Fruit fly (Drosophila melanogaster) whole organism: Measurements from ENCODE around the gene Grip71.

Experiments
- CG8478 ChIP-seq: fragments of >200 bp; optimal IDR thresholded peaks from 2 replicates; lab custom pipeline; 2018; ENCODE audit warnings: inconsistent platforms
- Dll ChIP-seq: fragments of >200 bp; optimal IDR thresholded peaks from 2 replicates; lab custom pipeline; 2017
- EcR ChIP-seq, 2 experiments: fragments of >200 bp; optimal IDR thresholded peaks; 2 replicates each; lab custom pipeline; 2017; ENCODE audit warnings: missing biosample characterization in 2 of 2, missing genetic modification characterization in 2 of 2, missing genetic modification reagents in 2 of 2
- pan ChIP-seq: fragments of >200 bp; optimal IDR thresholded peaks from 2 replicates; lab custom pipeline; 2017
- psq ChIP-seq: fragments of >200 bp; optimal IDR thresholded peaks from 2 replicates; lab custom pipeline; 2017
- usp ChIP-seq: fragments of >200 bp; optimal IDR thresholded peaks from 2 replicates; lab custom pipeline; 2017; ENCODE audit warnings: missing biosample characterization, missing genetic modification characterization, mixed read lengths

Grip71 gene

dm6 chr2L:18717365-18718011, 8.8 kb downstream of the Grip71 start:
- no peak for TF ChIP-seq psq (lab: Kevin White, UChicago)
- no peak for TF ChIP-seq Dll (lab: Kevin White, UChicago)
- TF ChIP-seq pan = no peak
- TF ChIP-seq EcR (GFP tag; optimal IDR thresholded peaks at IDR 0.05; lab: Kevin White, UChicago) = no peak
- no peak for TF ChIP-seq usp (GFP tag; lab: Kevin White, UChicago)
- no peak for TF ChIP-seq CG8478 (lab: Kevin White, UChicago)

dm6 chr2L:18719583-18719982, 10.9 kb downstream of the Grip71 start:
- TF ChIP-seq Dll (lab: Kevin White, UChicago) (no peak), EcR (GFP tag; optimal IDR thresholded peaks at IDR 0.05; lab: Kevin White, UChicago) (no peak), psq (lab: Kevin White, UChicago) (no peak)

- TF ChIP-seq EcR (GFP tag; optimal IDR thresholded peaks at IDR 0.05; lab: Kevin White, UChicago) (no peak), psq (lab: Kevin White, UChicago) (no peak), Dll (lab: Kevin White, UChicago) (no peak), CG8478 (lab: Kevin White, UChicago) (no peak), pan (no peak), usp (GFP tag; lab: Kevin White, UChicago) (no peak)
Observed at dm6 chr2L:18724842-18725241, 16.2 kb downstream of the Grip71 start.

dm6 chr2L:18727986-18728385, 19.3 kb downstream of the Grip71 start:
- TF ChIP-seq psq (lab: Kevin White, UChicago) = no peak
- no peak for TF ChIP-seq EcR (GFP tag; optimal IDR thresholded peaks at IDR 0.05; lab: Kevin White, UChicago)
- no peak for TF ChIP-seq pan
- no peak for TF ChIP-seq usp (GFP tag; lab: Kevin White, UChicago)
- no peak for TF ChIP-seq CG8478 (lab: Kevin White, UChicago)
- no peak for TF ChIP-seq Dll (lab: Kevin White, UChicago)

- TF ChIP-seq EcR (GFP tag; optimal IDR thresholded peaks at IDR 0.05; lab: Kevin White, UChicago) = no peak
- TF ChIP-seq CG8478 (lab: Kevin White, UChicago) = no peak
- no peak for TF ChIP-seq usp (GFP tag; lab: Kevin White, UChicago)
- TF ChIP-seq pan = no peak
- no peak for TF ChIP-seq psq (lab: Kevin White, UChicago)
- TF ChIP-seq Dll (lab: Kevin White, UChicago) = no peak
Observed at dm6 chr2L:18732291-18732690, 23.6 kb downstream of the Grip71 start, which contains the start of gene CG10348. CG10348 (minus strand) TSS chr2L:18732524.

- no peak for TF ChIP-seq psq (lab: Kevin White, UChicago)
- TF ChIP-seq usp (GFP tag; lab: Kevin White, UChicago) = no peak
- TF ChIP-seq CG8478 (lab: Kevin White, UChicago) = no peak
- no peak for TF ChIP-seq pan
- TF ChIP-seq Dll (lab: Kevin White, UChicago) = no peak
- no peak for TF ChIP-seq EcR (GFP tag; optimal IDR thresholded peaks at IDR 0.05; lab: Kevin White, UChicago)
Observed at dm6 chr2L:18732760-18733530, 24.3 kb downstream of the Grip71 start.

dm6 chr2L:18735553-18736167, 27.0 kb downstream of the Grip71 start:
- TF ChIP-seq usp (GFP tag; lab: Kevin White, UChicago) (no peak), psq (lab: Kevin White, UChicago) (no peak)

- TF ChIP-seq EcR (GFP tag; optimal IDR thresholded peaks at IDR 0.05; lab: Kevin White, UChicago) (no peak), pan (no peak), usp (GFP tag; lab: Kevin White, UChicago) (no peak)
Observed at dm6 chr2L:18737239-18737638, 28.6 kb downstream of the Grip71 start.

dm6 chr2L:18740010-18740409, 31.4 kb downstream of the Grip71 start, which contains the start of the genes CG42752 and CG15167:
CG42752 (minus strand) TSS chr2L:18740110.
CG15167 (plus strand) TSS chr2L:18740358.
- no peak for TF ChIP-seq pan
- TF ChIP-seq CG8478 (lab: Kevin White, UChicago) = no peak
- no peak for TF ChIP-seq usp (GFP tag; lab: Kevin White, UChicago)
- TF ChIP-seq Dll (lab: Kevin White, UChicago) = no peak
- TF ChIP-seq EcR (GFP tag; optimal IDR thresholded peaks at IDR 0.05; lab: Kevin White, UChicago) = no peak
- TF ChIP-seq psq (lab: Kevin White, UChicago) = no peak

dm6 chr2L:18742710-18743109, 34.1 kb downstream of the Grip71 start:
- TF ChIP-seq usp (GFP tag; lab: Kevin White, UChicago) = no peak

- TF ChIP-seq pan (no peak), EcR (GFP tag; optimal IDR thresholded peaks at IDR 0.05; lab: Kevin White, UChicago) (no peak), CG8478 (lab: Kevin White, UChicago) (no peak), usp (GFP tag; lab: Kevin White, UChicago) (no peak), Dll (lab: Kevin White, UChicago) (no peak), psq (lab: Kevin White, UChicago) (no peak)
Observed at dm6 chr2L:18743896-18744295, 35.2 kb downstream of the Grip71 start.

- TF ChIP-seq EcR (GFP tag; optimal IDR thresholded peaks at IDR 0.05; lab: Kevin White, UChicago) = no peak
- no peak for TF ChIP-seq pan
- no peak for TF ChIP-seq psq (lab: Kevin White, UChicago)
- TF ChIP-seq Dll (lab: Kevin White, UChicago) = no peak
- no peak for TF ChIP-seq CG8478 (lab: Kevin White, UChicago)
- no peak for TF ChIP-seq usp (GFP tag; lab: Kevin White, UChicago)
Observed at dm6 chr2L:18745454-18745853, 36.8 kb downstream of the Grip71 start.
